Worm (Caenorhabditis elegans): ENCODE data around the gene try-3.

- TF ChIP-seq tbx-2 (tag; optimal IDR thresholded peaks at IDR 0.05), result no peak
- TF ChIP-seq unc-86 (tag; optimal IDR thresholded peaks at IDR 0.05), result no peak
- TF ChIP-seq ceh-31 (tag; optimal IDR thresholded peaks at IDR 0.05), result no peak
- no peak for TF ChIP-seq che-1 (tag; optimal IDR thresholded peaks at IDR 0.05)
- TF ChIP-seq ztf-16 (tag; optimal IDR thresholded peaks at IDR 0.05), result no peak
- no peak for TF ChIP-seq elt-2 (tag; optimal IDR thresholded peaks at IDR 0.05)
- TF ChIP-seq ceh-22 (tag; optimal IDR thresholded peaks at IDR 0.05), result no peak
- TF ChIP-seq syd-9 (tag; optimal IDR thresholded peaks at IDR 0.05), result no peak
- TF ChIP-seq ref-2 (tag; optimal IDR thresholded peaks at IDR 0.05), result no peak
- TF ChIP-seq hlh-8 (tag; optimal IDR thresholded peaks at IDR 0.05), result no peak
- TF ChIP-seq pag-3 (tag; optimal IDR thresholded peaks at IDR 0.05; ENCODE audit: borderline replicate concordance), result no peak
- no peak for TF ChIP-seq pqm-1 (tag; optimal IDR thresholded peaks at IDR 0.05)
Measured at ce11 chrIV:6562039-6562438, 5.1 kb downstream of the try-3 start.

Data from whole organism, late embryonic.